Fruit fly (Drosophila melanogaster) whole organism, embryonic: ENCODE measurements around the gene CG14866.

Source experiments
- Abd-B ChIP-seq: fragments of 200-800 bp; sonication (Bioruptor generic); optimal IDR thresholded peaks from 2 replicates; lab custom pipeline; 2018; ENCODE audit warnings: missing biosample characterization, mild to moderate bottlenecking, missing genetic modification characterization, moderate library complexity
- Bgb ChIP-seq: fragments of 200-800 bp; sonication (Bioruptor generic); IDR thresholded peaks from 2 replicates; pipeline ENCODE4 v1.3.6; 2022; ENCODE audit warnings: missing biosample characterization, missing genetic modification characterization; ENCODE audit not compliant: partially characterized antibody
- CG10274 ChIP-seq: fragments of 200-800 bp; sonication (Bioruptor generic); optimal IDR thresholded peaks from 3 replicates; lab custom pipeline; 2017; ENCODE audit warnings: missing biosample characterization, mild to moderate bottlenecking, missing genetic modification characterization
- CG11085 ChIP-seq: fragments of 200-800 bp; sonication (Bioruptor generic); IDR thresholded peaks from 2 replicates; pipeline ENCODE4 v1.3.6; 2022; ENCODE audit warnings: missing biosample characterization, missing genetic modification characterization
- CG11247 ChIP-seq: fragments of 200-800 bp; sonication (Bioruptor generic); IDR thresholded peaks from 2 replicates; pipeline ENCODE4 v1.3.6; 2022; ENCODE audit warnings: missing biosample characterization, missing genetic modification characterization
- CG1233 ChIP-seq: fragments of 200-800 bp; sonication (Bioruptor generic); optimal IDR thresholded peaks from 4 replicates; lab custom pipeline; 2018; ENCODE audit warnings: missing biosample characterization, mild to moderate bottlenecking, missing genetic modification characterization
- CG12769 ChIP-seq: fragments of 200-800 bp; sonication (Bioruptor generic); optimal IDR thresholded peaks from 2 replicates; lab custom pipeline; 2019; ENCODE audit warnings: missing biosample characterization, mild to moderate bottlenecking, missing genetic modification characterization, moderate library complexity
- CG13624 ChIP-seq: fragments of 200-800 bp; sonication (Bioruptor generic); optimal IDR thresholded peaks from 2 replicates; lab custom pipeline; 2016; ENCODE audit warnings: missing biosample characterization, missing genetic modification characterization
- CG13775 ChIP-seq: fragments of 200-800 bp; sonication (Bioruptor generic); optimal IDR thresholded peaks from 3 replicates; lab custom pipeline; 2017; ENCODE audit warnings: missing biosample characterization, mild to moderate bottlenecking, missing genetic modification characterization
- CG14050 ChIP-seq: fragments of 200-800 bp; sonication (Bioruptor generic); IDR thresholded peaks from 3 replicates; pipeline ENCODE4 v1.3.6; 2022; ENCODE audit warnings: missing biosample characterization, missing genetic modification characterization
- CG15696 ChIP-seq: fragments of 200-800 bp; sonication (Bioruptor generic); optimal IDR thresholded peaks from 2 replicates; lab custom pipeline; 2019; ENCODE audit warnings: missing biosample characterization, mild to moderate bottlenecking, missing genetic modification characterization, moderate library complexity
- CG17186 ChIP-seq: fragments of 200-800 bp; sonication (Bioruptor generic); optimal IDR thresholded peaks from 3 replicates; lab custom pipeline; 2017; ENCODE audit warnings: missing biosample characterization, missing genetic modification reagents, missing genetic modification characterization
- CG17328 ChIP-seq: fragments of 200-800 bp; sonication (Bioruptor generic); IDR thresholded peaks from 2 replicates; pipeline ENCODE4 v1.3.6; 2022; ENCODE audit warnings: missing biosample characterization, missing genetic modification characterization
- CG17829 ChIP-seq: fragments of 200-800 bp; optimal IDR thresholded peaks from 2 replicates; lab custom pipeline; 2019; ENCODE audit warnings: missing biosample characterization, mild to moderate bottlenecking, missing genetic modification characterization, moderate library complexity
- CG2116 ChIP-seq: fragments of 200-800 bp; sonication (Bioruptor generic); optimal IDR thresholded peaks from 3 replicates; lab custom pipeline; 2018; ENCODE audit warnings: missing biosample characterization, mild to moderate bottlenecking, missing genetic modification characterization
- CG33213 ChIP-seq: fragments of 200-800 bp; sonication (Bioruptor generic); optimal IDR thresholded peaks from 3 replicates; lab custom pipeline; 2016; ENCODE audit warnings: missing biosample characterization, missing genetic modification characterization
- CG3726 ChIP-seq: fragments of 200-800 bp; sonication (Bioruptor generic); IDR thresholded peaks from 3 replicates; pipeline ENCODE4, ENCODE4 v1.3.6; 2022; ENCODE audit warnings: missing biosample characterization, missing genetic modification characterization
- CG3838 ChIP-seq: fragments of 200-800 bp; sonication (Bioruptor generic); optimal IDR thresholded peaks from 3 replicates; lab custom pipeline; 2016; ENCODE audit warnings: missing biosample characterization, missing genetic modification characterization
- CG3995 ChIP-seq: fragments of 200-800 bp; sonication (Bioruptor generic); optimal IDR thresholded peaks from 3 replicates; lab custom pipeline; 2016; ENCODE audit warnings: missing biosample characterization, missing genetic modification characterization
- CG6254 ChIP-seq: fragments of 200-800 bp; sonication (Bioruptor generic); optimal IDR thresholded peaks from 3 replicates; lab custom pipeline; 2017; ENCODE audit warnings: mild to moderate bottlenecking, missing biosample characterization, missing genetic modification reagents, missing genetic modification characterization
- CG6272 ChIP-seq: fragments of 200-800 bp; sonication (Bioruptor generic); IDR thresholded peaks from 2 replicates; pipeline ENCODE4 v1.3.6; 2022; ENCODE audit warnings: missing biosample characterization, missing genetic modification characterization
- CG8944 ChIP-seq: fragments of 200-800 bp; sonication (Bioruptor generic); optimal IDR thresholded peaks from 3 replicates; lab custom pipeline; 2016; ENCODE audit warnings: missing biosample characterization, missing genetic modification characterization
- CG9727 ChIP-seq: fragments of 200-800 bp; sonication (Bioruptor generic); optimal IDR thresholded peaks from 3 replicates; lab custom pipeline; 2017; ENCODE audit warnings: missing biosample characterization, mild to moderate bottlenecking, missing genetic modification characterization
- CG9932 ChIP-seq: fragments of 200-800 bp; sonication (Bioruptor generic); IDR thresholded peaks from 2 replicates; pipeline ENCODE4 v1.3.6; 2022; ENCODE audit warnings: missing biosample characterization, missing genetic modification characterization
- Camta ChIP-seq: fragments of 200-800 bp; sonication (Bioruptor generic); optimal IDR thresholded peaks from 2 replicates; lab custom pipeline; 2016; ENCODE audit warnings: missing biosample characterization, missing genetic modification characterization
- CoRest ChIP-seq: fragments of 200-800 bp; sonication (Bioruptor generic); optimal IDR thresholded peaks from 3 replicates; lab custom pipeline; 2018; ENCODE audit warnings: missing biosample characterization, mild to moderate bottlenecking, missing genetic modification characterization, moderate library complexity
- E2f2 ChIP-seq: fragments of 200-800 bp; sonication (Bioruptor generic); IDR thresholded peaks from 2 replicates; pipeline ENCODE4 v1.3.6; 2022; ENCODE audit warnings: missing biosample characterization, missing genetic modification characterization
- Fer3 ChIP-seq: fragments of 200-800 bp; sonication (Bioruptor generic); optimal IDR thresholded peaks from 2 replicates; lab custom pipeline; 2018; ENCODE audit warnings: missing biosample characterization, mild to moderate bottlenecking, missing genetic modification characterization, moderate library complexity
- ara ChIP-seq: fragments of 200-800 bp; sonication (Bioruptor generic); IDR thresholded peaks from 2 replicates; pipeline ENCODE4 v1.3.6; 2022; ENCODE audit warnings: missing biosample characterization, missing genetic modification characterization
- bigmax ChIP-seq: fragments of 200-800 bp; sonication (Bioruptor generic); optimal IDR thresholded peaks from 2 replicates; lab custom pipeline; 2018; ENCODE audit warnings: missing biosample characterization, mild to moderate bottlenecking, missing genetic modification characterization
- bsh ChIP-seq, 2 experiments: fragments of 200-800 bp; sonication (Bioruptor generic); optimal IDR thresholded peaks; 2 replicates each; lab custom pipeline; 2017 to 2018; ENCODE audit warnings: mild to moderate bottlenecking in 2 of 2, missing biosample characterization in 2 of 2, missing genetic modification characterization in 2 of 2, moderate library complexity in 1 of 2
- caup ChIP-seq: fragments of 200-800 bp; sonication (Bioruptor generic); optimal IDR thresholded peaks from 3 replicates; lab custom pipeline; 2017; ENCODE audit warnings: missing biosample characterization, mild to moderate bottlenecking, missing genetic modification characterization, moderate library complexity; ENCODE audit not compliant: severe bottlenecking
- dimm ChIP-seq: fragments of 200-800 bp; sonication (Bioruptor generic); IDR thresholded peaks from 2 replicates; pipeline ENCODE4 v1.3.6; 2022; ENCODE audit warnings: missing biosample characterization, missing genetic modification characterization
- dmrt99B ChIP-seq: fragments of 200-800 bp; sonication (Bioruptor generic); optimal IDR thresholded peaks from 2 replicates; lab custom pipeline; 2018; ENCODE audit warnings: missing biosample characterization, mild to moderate bottlenecking, missing genetic modification characterization, moderate library complexity
- ftz-f1 ChIP-seq: fragments of 200-800 bp; sonication (Bioruptor generic); optimal IDR thresholded peaks from 2 replicates; lab custom pipeline; 2016; ENCODE audit warnings: missing biosample characterization, missing genetic modification characterization
- gce ChIP-seq: fragments of 200-800 bp; sonication (Bioruptor generic); IDR thresholded peaks from 3 replicates; pipeline ENCODE4 v1.3.6; 2022; ENCODE audit warnings: missing biosample characterization, missing genetic modification characterization
- gfzf ChIP-seq: fragments of 200-800 bp; sonication (Bioruptor generic); optimal IDR thresholded peaks from 2 replicates; lab custom pipeline; 2016; ENCODE audit warnings: missing biosample characterization, mild to moderate bottlenecking, missing genetic modification characterization, moderate library complexity
- ham ChIP-seq: fragments of 200-800 bp; sonication (Bioruptor generic); IDR thresholded peaks from 2 replicates; pipeline ENCODE4 v1.3.6; 2022; ENCODE audit warnings: missing biosample characterization, missing genetic modification characterization
- inv ChIP-seq: fragments of 200-800 bp; sonication (Bioruptor generic); IDR thresholded peaks from 2 replicates; pipeline ENCODE4 v1.3.6; 2022; ENCODE audit warnings: missing biosample characterization, missing genetic modification characterization; ENCODE audit not compliant: partially characterized antibody
- jumu ChIP-seq: fragments of 200-800 bp; sonication (Bioruptor generic); optimal IDR thresholded peaks from 3 replicates; lab custom pipeline; 2016; ENCODE audit warnings: missing biosample characterization, missing genetic modification characterization
- lbe ChIP-seq: fragments of 200-800 bp; sonication (Bioruptor generic); optimal IDR thresholded peaks from 2 replicates; lab custom pipeline; 2016; ENCODE audit warnings: missing biosample characterization, mild to moderate bottlenecking, missing genetic modification characterization
- mirr ChIP-seq: fragments of 200-800 bp; sonication (Bioruptor generic); optimal IDR thresholded peaks from 3 replicates; lab custom pipeline; 2018; ENCODE audit warnings: missing biosample characterization, mild to moderate bottlenecking, missing genetic modification characterization
- psq ChIP-seq: fragments of 200-800 bp; sonication (Bioruptor generic); optimal IDR thresholded peaks from 2 replicates; lab custom pipeline; 2017; ENCODE audit warnings: missing biosample characterization, missing genetic modification characterization
- sens ChIP-seq: fragments of 200-800 bp; sonication (Bioruptor generic); peaks from one replicate; lab custom pipeline; 2016; ENCODE audit warnings: missing biosample characterization, missing genetic modification characterization
- sima ChIP-seq: fragments of 200-800 bp; sonication (Bioruptor generic); optimal IDR thresholded peaks from 2 replicates; lab custom pipeline; 2016; ENCODE audit warnings: missing biosample characterization, missing genetic modification characterization
- sisA ChIP-seq: fragments of 200-800 bp; sonication (Bioruptor generic); IDR thresholded peaks from 2 replicates; pipeline ENCODE4 v1.3.6; 2022; ENCODE audit warnings: missing biosample characterization, missing genetic modification characterization
- vfl ChIP-seq: fragments of 200-800 bp; sonication (Bioruptor generic); optimal IDR thresholded peaks from 2 replicates; lab custom pipeline; 2016; ENCODE audit warnings: missing biosample characterization, missing genetic modification characterization
- vnd ChIP-seq: fragments of 200-800 bp; sonication (Bioruptor generic); IDR thresholded peaks from 3 replicates; pipeline ENCODE4 v1.3.6; 2022; ENCODE audit warnings: missing biosample characterization, missing genetic modification characterization; ENCODE audit not compliant: partially characterized antibody
- zen ChIP-seq: fragments of 200-800 bp; sonication (Bioruptor generic); optimal IDR thresholded peaks from 3 replicates; lab custom pipeline; 2018; ENCODE audit warnings: missing biosample characterization, mild to moderate bottlenecking, missing genetic modification characterization, moderate library complexity

CG14866 gene

dm6 chr3R:15356645-15357431 lies 40.6 kb downstream of the CG14866 start, which contains the start of the genes Atg4b and Hibch (continued):
- peak; percentile 34 for TF ChIP-seq jumu (GFP tag; lab: Kevin White, UChicago)
- peak; percentile 80 for TF ChIP-seq CG1233
- no peak for TF ChIP-seq sima (GFP tag; lab: Kevin White, UChicago)
- TF ChIP-seq lbe (GFP tag; lab: Kevin White, UChicago): peak; percentile 80
- no peak for TF ChIP-seq Abd-B
- TF ChIP-seq CoRest (tag; lab: Kevin White, UChicago): peak; percentile 93
- 0 out of 2 replicates have a peak, but pooled peaks have one; percentile 30 for TF ChIP-seq dimm (GFP tag; lab: Robert Waterston, UW)
- TF ChIP-seq ara (GFP tag; lab: Robert Waterston, UW): peak; percentile 71; the same call in 1 of the 2 replicates
- TF ChIP-seq bigmax: no peak
- peak; percentile 94 for TF ChIP-seq CG9932 (GFP tag; lab: Robert Waterston, UW)
- peak; percentile 91 for TF ChIP-seq zen
- peak; percentile 69; the same call in 2 of the 3 replicates for TF ChIP-seq CG3726
- peak; percentile 87 for TF ChIP-seq Fer3 (tag; lab: Kevin White, UChicago)
- TF ChIP-seq sisA: peak; percentile 84
- no peak for TF ChIP-seq Camta (GFP tag; lab: Kevin White, UChicago)
- TF ChIP-seq sens: peak; percentile 3
- peak; percentile 63; the same call in 2 of the 3 replicates for TF ChIP-seq CG14050 (GFP tag; lab: Robert Waterston, UW)
- no peak for TF ChIP-seq ham (GFP tag; lab: Robert Waterston, UW)
- peak; percentile 37 for TF ChIP-seq CG17186
- TF ChIP-seq CG3838 (GFP tag; lab: Kevin White, UChicago): no peak
- no peak; the same call in 1 of the 2 replicates for TF ChIP-seq CG17328 (GFP tag; lab: Robert Waterston, UW)
- TF ChIP-seq CG9727 (GFP tag; lab: Kevin White, UChicago): peak; percentile 82
- TF ChIP-seq Bgb (GFP tag; lab: Robert Waterston, UW): no peak
- no peak for TF ChIP-seq vnd (GFP tag; lab: Robert Waterston, UW)
- TF ChIP-seq CG13624 (GFP tag; lab: Kevin White, UChicago): peak; percentile 81
- peak; percentile 82 for TF ChIP-seq CG11085 (GFP tag; lab: Robert Waterston, UW)
- no peak for TF ChIP-seq inv (GFP tag; lab: Robert Waterston, UW)
- peak; percentile 87 for TF ChIP-seq CG13775
- TF ChIP-seq CG12769 (tag; lab: Kevin White, UChicago): no peak
- no peak for TF ChIP-seq CG33213 (GFP tag; lab: Kevin White, UChicago)
- peak; percentile 38 for TF ChIP-seq CG8944 (GFP tag; lab: Kevin White, UChicago)
- peak; percentile 46 for TF ChIP-seq mirr (GFP tag; lab: Kevin White, UChicago)
- TF ChIP-seq psq (GFP tag; lab: Kevin White, UChicago): peak; percentile 20
- peak; percentile 44 for TF ChIP-seq CG10274 (GFP tag; lab: Kevin White, UChicago)
- TF ChIP-seq CG2116: peak; percentile 69
- TF ChIP-seq CG6272 (GFP tag; lab: Robert Waterston, UW): peak; percentile 77
- TF ChIP-seq caup: peak; percentile 82
- TF ChIP-seq bsh (GFP tag; optimal IDR thresholded peaks at IDR 0.05; lab: Kevin White, UChicago): peak; percentile 38 to 79
- peak; percentile 65 for TF ChIP-seq CG11247
- TF ChIP-seq vfl (GFP tag; lab: Kevin White, UChicago): peak; percentile 43
- no peak for TF ChIP-seq gce (GFP tag; lab: Robert Waterston, UW)
- TF ChIP-seq CG6254 (GFP tag; lab: Kevin White, UChicago): peak; percentile 70
- peak; percentile 91 for TF ChIP-seq CG17829 (tag; lab: Kevin White, UChicago)
- no peak for TF ChIP-seq dmrt99B (tag; lab: Kevin White, UChicago)
- TF ChIP-seq ftz-f1: no peak
- peak; percentile 60 for TF ChIP-seq E2f2 (GFP tag; lab: Robert Waterston, UW)
- peak; percentile 91 for TF ChIP-seq CG15696 (tag; lab: Kevin White, UChicago)
- no peak for TF ChIP-seq gfzf (GFP tag; lab: Kevin White, UChicago)
- TF ChIP-seq CG3995: peak; percentile 57
